Fruit fly (Drosophila melanogaster): ENCODE data around the gene Madm.

Madm gene

dm6 chr3R:5694461-5694860 is 47.8 kb upstream of the Madm start:
- TF ChIP-seq h (GFP tag; optimal IDR thresholded peaks at IDR 0.05) = peak; percentile 6
- TF ChIP-seq HLH106 (tag; optimal IDR thresholded peaks at IDR 0.05) = no peak

DNA sequence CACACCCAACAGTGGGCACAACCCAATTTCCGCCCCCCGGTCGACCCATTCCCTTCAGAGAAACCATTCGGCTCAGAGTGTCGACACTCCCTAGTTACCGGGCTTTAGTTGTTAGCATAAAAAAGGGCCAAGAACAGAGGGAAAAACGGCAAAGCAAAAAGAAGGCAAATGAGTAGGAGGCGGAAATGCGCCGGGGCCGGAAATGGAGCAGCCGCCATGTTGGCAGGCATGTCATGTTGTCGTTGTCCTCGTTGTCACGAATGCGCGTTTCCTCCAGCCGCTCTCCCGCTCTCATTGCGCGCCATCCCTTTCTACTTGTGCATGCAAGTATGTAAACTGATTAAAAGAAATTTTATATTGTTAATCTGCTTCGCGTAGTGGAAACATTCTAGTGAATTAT is 45.9 kb upstream of the Madm start:
- TF ChIP-seq Dfd (GFP tag; optimal IDR thresholded peaks at IDR 0.05) = no peak

DNA sequence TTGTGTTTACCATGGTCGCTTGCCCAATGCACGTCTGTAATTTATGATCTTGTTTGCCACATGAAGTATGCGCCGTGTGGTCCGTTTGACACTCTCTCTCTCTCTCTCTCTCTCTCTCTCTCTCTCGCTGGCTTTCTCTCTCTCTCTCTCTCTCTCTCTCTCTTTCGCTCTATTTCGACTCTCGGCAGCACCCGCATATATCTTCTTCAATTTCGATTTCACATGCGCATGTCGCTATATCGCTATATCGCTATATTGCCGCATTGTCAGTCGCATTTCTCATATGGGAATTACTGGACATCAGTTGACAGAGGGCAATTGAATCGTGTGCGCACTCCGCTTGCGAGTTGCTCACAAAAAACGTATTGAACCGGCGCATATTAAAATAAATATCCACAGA is 41.2 kb upstream of the Madm start:
- TF ChIP-seq Dif (GFP tag; optimal IDR thresholded peaks at IDR 0.05; ENCODE audit: partially characterized antibody) (peak; percentile 48), HLH106 (tag; optimal IDR thresholded peaks at IDR 0.05) (no peak), ey (GFP tag; optimal IDR thresholded peaks at IDR 0.05) (no peak), dl (GFP tag; optimal IDR thresholded peaks at IDR 0.05; ENCODE audit: insufficient read depth in 1 of 2, partially characterized antibody in 2 of 2) (peak in 1 of 2 experiments; percentile 32), Abd-B (GFP tag; optimal IDR thresholded peaks at IDR 0.05) (no peak)

DNA sequence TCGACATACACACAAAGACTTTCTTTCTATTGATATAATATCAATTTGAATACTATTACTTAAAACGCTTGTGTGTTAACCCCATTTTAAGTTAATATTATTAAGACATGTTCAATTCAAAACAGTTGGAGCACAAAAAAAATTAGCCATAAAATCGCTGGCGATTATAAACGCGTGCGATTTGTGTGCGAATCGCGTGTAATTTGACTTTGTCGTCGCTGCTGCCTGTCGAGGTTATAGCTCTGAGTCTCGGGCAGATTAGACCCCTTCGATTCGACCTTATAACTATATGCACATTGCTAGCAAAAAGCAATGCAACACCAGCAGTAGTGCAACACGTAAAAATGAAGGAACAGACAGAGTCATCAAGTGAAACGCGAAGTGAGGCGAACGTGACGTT is 37.3 kb upstream of the Madm start:
- TF ChIP-seq Myc (optimal IDR thresholded peaks at IDR 0.05) (peak; percentile 46), lola (GFP tag; optimal IDR thresholded peaks at IDR 0.05) (no peak), CG32264 (GFP tag; optimal IDR thresholded peaks at IDR 0.05) (no peak), br (GFP tag; optimal IDR thresholded peaks at IDR 0.05) (no peak), psq (GFP tag; optimal IDR thresholded peaks at IDR 0.05) (no peak), Abd-B (GFP tag; optimal IDR thresholded peaks at IDR 0.05) (no peak), N (GFP tag; optimal IDR thresholded peaks at IDR 0.05) (no peak), Hr78 (GFP tag; optimal IDR thresholded peaks at IDR 0.05) (no peak)

DNA sequence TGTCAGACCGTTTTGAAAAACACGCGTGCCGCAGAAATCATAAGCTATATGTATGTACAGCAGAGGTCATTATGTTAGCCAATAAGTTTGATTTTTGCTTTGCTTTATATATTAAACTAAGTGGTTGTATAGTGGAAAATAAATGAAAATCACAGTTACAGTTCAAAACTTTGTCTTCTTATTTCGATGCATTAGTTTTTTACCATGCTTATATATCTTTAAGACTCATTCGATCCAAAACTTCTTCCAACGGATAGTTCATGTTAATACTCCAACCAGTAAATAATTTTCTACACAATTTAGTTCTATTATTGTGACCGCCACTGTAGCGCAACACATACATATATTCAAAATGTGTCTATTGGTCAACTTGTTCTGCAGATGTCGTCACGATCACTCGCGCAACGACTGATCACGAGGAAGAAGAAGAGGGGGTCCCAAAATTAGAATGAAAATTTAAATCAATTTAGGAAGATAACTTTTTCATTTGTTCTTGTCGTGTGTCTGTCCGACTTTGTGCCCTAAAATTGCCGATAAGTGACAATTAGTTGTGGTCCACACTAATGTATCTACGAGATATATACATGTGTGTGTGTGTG is 36.7 kb upstream of the Madm start:
- peak; percentile 26 for TF ChIP-seq rgr (GFP tag; optimal IDR thresholded peaks at IDR 0.05)
- peak; percentile 7 for TF ChIP-seq sv (GFP tag; optimal IDR thresholded peaks at IDR 0.05)
- TF ChIP-seq Jra (GFP tag; optimal IDR thresholded peaks at IDR 0.05) = no peak
- TF ChIP-seq CG32264 (GFP tag; optimal IDR thresholded peaks at IDR 0.05) = no peak
- peak; percentile 40 for TF ChIP-seq ey (GFP tag; optimal IDR thresholded peaks at IDR 0.05)
- TF ChIP-seq foxo (GFP tag; optimal IDR thresholded peaks at IDR 0.05) = peak in 1 of 2 experiments; percentile 53
- TF ChIP-seq HLH106 (tag; optimal IDR thresholded peaks at IDR 0.05) = peak; percentile 53
- TF ChIP-seq h (GFP tag; optimal IDR thresholded peaks at IDR 0.05) = peak; percentile 63
- peak; percentile 22 for TF ChIP-seq dmrt93B (GFP tag; optimal IDR thresholded peaks at IDR 0.05)

DNA sequence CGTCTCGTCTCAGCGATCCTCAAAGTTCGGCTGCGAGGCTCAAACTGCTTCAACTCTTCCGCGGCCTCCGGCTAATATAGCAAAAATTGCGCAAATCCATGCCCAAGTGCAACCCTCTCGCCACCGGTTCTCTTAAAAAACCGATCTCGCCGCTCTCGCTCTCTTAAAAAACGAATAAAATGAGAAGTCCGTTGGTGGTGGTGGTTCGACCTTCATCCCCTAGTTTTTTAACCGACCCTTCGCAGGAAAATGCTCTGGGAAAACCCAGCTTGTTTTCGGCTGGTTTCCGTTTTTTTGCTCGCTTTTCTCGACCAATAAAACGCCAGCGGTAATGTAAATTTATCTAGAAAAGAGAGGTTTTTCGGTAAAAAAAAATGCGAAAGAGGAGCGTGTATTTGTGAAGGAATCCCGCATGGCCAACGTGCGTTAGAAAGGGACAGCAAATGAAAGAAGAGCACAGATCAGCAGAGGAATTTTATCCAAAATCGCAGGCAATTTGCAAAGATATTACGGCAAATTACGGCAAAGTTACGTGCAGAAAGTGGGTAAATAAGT is 25.5 kb upstream of the Madm start, which contains the start of gene cas:
Gene cas (minus strand): TSS at position 51 of the 555 bp plus-strand sequence.
- no peak for TF ChIP-seq Hr83 (GFP tag; optimal IDR thresholded peaks at IDR 0.05; ENCODE audit: poor library complexity, severe bottlenecking)
- no peak for TF ChIP-seq h (GFP tag; optimal IDR thresholded peaks at IDR 0.05)
- TF ChIP-seq Sp1 (GFP tag; optimal IDR thresholded peaks at IDR 0.05) = no peak
- TF ChIP-seq Dfd (GFP tag; optimal IDR thresholded peaks at IDR 0.05) = no peak
- TF ChIP-seq tai (GFP tag; optimal IDR thresholded peaks at IDR 0.05) = no peak
- no peak for TF ChIP-seq dl (GFP tag; optimal IDR thresholded peaks at IDR 0.05; ENCODE audit: insufficient read depth in 1 of 2, partially characterized antibody in 2 of 2)
- no peak for TF ChIP-seq Dif (GFP tag; optimal IDR thresholded peaks at IDR 0.05; ENCODE audit: partially characterized antibody)
- no peak for TF ChIP-seq Abd-B (GFP tag; optimal IDR thresholded peaks at IDR 0.05)
- no peak for TF ChIP-seq CrebA (GFP tag; optimal IDR thresholded peaks at IDR 0.05; ENCODE audit: borderline replicate concordance)
- no peak for TF ChIP-seq ey (GFP tag; optimal IDR thresholded peaks at IDR 0.05)
- TF ChIP-seq Mio (GFP tag; optimal IDR thresholded peaks at IDR 0.05) = no peak
- no peak for TF ChIP-seq Jra (GFP tag; optimal IDR thresholded peaks at IDR 0.05)
- no peak for TF ChIP-seq Rel (GFP tag; optimal IDR thresholded peaks at IDR 0.05)
- TF ChIP-seq Rel (tag; optimal IDR thresholded peaks at IDR 0.05) = no peak
- no peak for TF ChIP-seq GATAd (GFP tag; optimal IDR thresholded peaks at IDR 0.05)
- no peak for TF ChIP-seq jim (GFP tag; optimal IDR thresholded peaks at IDR 0.05)
- no peak for TF ChIP-seq lola (GFP tag; optimal IDR thresholded peaks at IDR 0.05)
